Fruit fly (Drosophila melanogaster) whole organism, pupa: ENCODE results near the gene spn-E.

Source experiments
- CG10348 ChIP-seq: fragments of 200-800 bp; sonication (Bioruptor generic); IDR thresholded peaks from 2 replicates; pipeline ENCODE4 v1.3.6; 2022; ENCODE audit warnings: missing biosample characterization, missing genetic modification characterization
- CG12605 ChIP-seq: fragments of 200-800 bp; sonication (Bioruptor generic); IDR thresholded peaks from 2 replicates; pipeline ENCODE4 v1.3.6; 2022; ENCODE audit warnings: missing biosample characterization, missing genetic modification characterization
- CG13204 ChIP-seq: fragments of 200-800 bp; sonication (Bioruptor generic); optimal IDR thresholded peaks from 2 replicates; lab custom pipeline; 2018; ENCODE audit warnings: missing biosample characterization, mild to moderate bottlenecking, missing genetic modification characterization, moderate library complexity
- CG14655 ChIP-seq: fragments of 200-800 bp; sonication (Bioruptor generic); optimal IDR thresholded peaks from 3 replicates; lab custom pipeline; 2017; ENCODE audit warnings: mild to moderate bottlenecking, missing biosample characterization, missing genetic modification reagents, missing genetic modification characterization
- CG15710 ChIP-seq: fragments of 200-800 bp; sonication (Bioruptor generic); optimal IDR thresholded peaks from 2 replicates; lab custom pipeline; 2018; ENCODE audit warnings: missing biosample characterization, mild to moderate bottlenecking, missing genetic modification characterization, moderate library complexity
- CG17806 ChIP-seq: fragments of 200-800 bp; sonication (Bioruptor generic); optimal IDR thresholded peaks from 2 replicates; lab custom pipeline; 2018; ENCODE audit warnings: missing biosample characterization, mild to moderate bottlenecking, missing genetic modification characterization, moderate library complexity
- CG32121 ChIP-seq: fragments of 200-800 bp; sonication (Bioruptor generic); IDR thresholded peaks from 2 replicates; pipeline ENCODE4 v1.3.6; 2022; ENCODE audit warnings: missing biosample characterization, missing genetic modification characterization
- CG34367 ChIP-seq: fragments of 200-800 bp; sonication (Bioruptor generic); optimal IDR thresholded peaks from 2 replicates; lab custom pipeline; 2018; ENCODE audit warnings: missing biosample characterization, mild to moderate bottlenecking, missing genetic modification characterization
- CG4496 ChIP-seq: fragments of 200-800 bp; sonication (Bioruptor generic); IDR thresholded peaks from 3 replicates; pipeline ENCODE4 v1.3.6; 2022; ENCODE audit warnings: missing biosample characterization, missing genetic modification characterization
- CG8159 ChIP-seq: fragments of 200-800 bp; sonication (Bioruptor generic); optimal IDR thresholded peaks from 3 replicates; lab custom pipeline; 2018; ENCODE audit warnings: missing biosample characterization, mild to moderate bottlenecking, missing genetic modification characterization, moderate library complexity
- CG8301 ChIP-seq: fragments of 200-800 bp; sonication (Bioruptor generic); optimal IDR thresholded peaks from 2 replicates; lab custom pipeline; 2018; ENCODE audit warnings: missing biosample characterization, mild to moderate bottlenecking, missing genetic modification characterization
- CG9948 ChIP-seq: fragments of 200-800 bp; sonication (Bioruptor generic); optimal IDR thresholded peaks from 2 replicates; lab custom pipeline; 2018; ENCODE audit warnings: missing biosample characterization, mild to moderate bottlenecking, missing genetic modification characterization, moderate library complexity
- D1 ChIP-seq: fragments of 200-800 bp; sonication (Bioruptor generic); optimal IDR thresholded peaks from 2 replicates; lab custom pipeline; 2018; ENCODE audit warnings: missing biosample characterization, mild to moderate bottlenecking, missing genetic modification characterization, moderate library complexity
- EcR ChIP-seq: fragments of 200-800 bp; sonication (Bioruptor generic); optimal IDR thresholded peaks from 3 replicates; lab custom pipeline; 2019; ENCODE audit warnings: missing biosample characterization, missing genetic modification characterization, mild to moderate bottlenecking, moderate library complexity, missing genetic modification reagents
- Ets98B ChIP-seq: fragments of 200-800 bp; sonication (Bioruptor generic); IDR thresholded peaks from 2 replicates; pipeline ENCODE4 v1.3.6; 2022; ENCODE audit warnings: missing biosample characterization, missing genetic modification characterization
- Pif1A ChIP-seq: fragments of 200-800 bp; sonication (Bioruptor generic); optimal IDR thresholded peaks from 3 replicates; lab custom pipeline; 2016; ENCODE audit warnings: missing biosample characterization, missing genetic modification characterization
- Pif1B ChIP-seq: fragments of 200-800 bp; sonication (Bioruptor generic); optimal IDR thresholded peaks from 3 replicates; lab custom pipeline; 2016; ENCODE audit warnings: missing biosample characterization, missing genetic modification characterization
- Snoo ChIP-seq: fragments of 200-800 bp; sonication (Bioruptor generic); optimal IDR thresholded peaks from 3 replicates; lab custom pipeline; 2017; ENCODE audit warnings: missing biosample characterization, mild to moderate bottlenecking, missing genetic modification characterization, inconsistent platforms
- fd96Ca ChIP-seq: fragments of 200-800 bp; sonication (Bioruptor generic); IDR thresholded peaks from 3 replicates; pipeline ENCODE4 v1.3.6; 2022; ENCODE audit warnings: missing biosample characterization, missing genetic modification characterization
- gl ChIP-seq: fragments of 200-800 bp; sonication (Bioruptor generic); optimal IDR thresholded peaks from 2 replicates; lab custom pipeline; 2018; ENCODE audit warnings: missing biosample characterization, mild to moderate bottlenecking, missing genetic modification characterization
- rn ChIP-seq: fragments of 200-800 bp; sonication (Bioruptor generic); IDR thresholded peaks from 2 replicates; pipeline ENCODE4 v1.3.6; 2022; ENCODE audit warnings: missing biosample characterization, missing genetic modification characterization

spn-E gene

dm6 chr3R:15836864-15837824 lies at the start of gene spn-E, which contains the start of gene ND-23:
Gene spn-E (plus strand): TSS chr3R:15837419.
Gene ND-23 (minus strand): TSS chr3R:15837117.
- TF ChIP-seq CG17806: peak; percentile 14
- TF ChIP-seq Snoo (tag; lab: Kevin White, UChicago): no peak
- no peak for TF ChIP-seq EcR
- TF ChIP-seq CG9948 (tag; lab: Kevin White, UChicago): no peak
- 0 out of 3 replicates have a peak, but pooled peaks have one; percentile 7 for TF ChIP-seq CG4496 (GFP tag; lab: Robert Waterston, UW)
- TF ChIP-seq CG15710 (tag; lab: Kevin White, UChicago): peak; percentile 39
- no peak for TF ChIP-seq fd96Ca (GFP tag; lab: Robert Waterston, UW)
- TF ChIP-seq CG8159: no peak
- no peak for TF ChIP-seq gl (tag; lab: Kevin White, UChicago)
- no peak for TF ChIP-seq CG34367 (tag; lab: Kevin White, UChicago)
- no peak for TF ChIP-seq CG14655 (GFP tag; lab: Kevin White, UChicago)
- TF ChIP-seq CG12605 (GFP tag; lab: Robert Waterston, UW): no peak
- TF ChIP-seq CG10348 (GFP tag; lab: Robert Waterston, UW): no peak
- TF ChIP-seq D1 (tag; lab: Kevin White, UChicago): no peak
- TF ChIP-seq, all 21 proteins: peak for 3

- no peak for TF ChIP-seq CG32121 (GFP tag; lab: Robert Waterston, UW)
- TF ChIP-seq CG34367 (tag; lab: Kevin White, UChicago): no peak
- TF ChIP-seq CG14655 (GFP tag; lab: Kevin White, UChicago): no peak
- no peak for TF ChIP-seq CG15710 (tag; lab: Kevin White, UChicago)
- TF ChIP-seq CG10348 (GFP tag; lab: Robert Waterston, UW): no peak
- no peak for TF ChIP-seq D1 (tag; lab: Kevin White, UChicago)
- no peak for TF ChIP-seq Pif1A (GFP tag; lab: Kevin White, UChicago)
- no peak for TF ChIP-seq CG4496 (GFP tag; lab: Robert Waterston, UW)
- no peak for TF ChIP-seq Snoo (tag; lab: Kevin White, UChicago)
- TF ChIP-seq EcR: no peak
- TF ChIP-seq fd96Ca (GFP tag; lab: Robert Waterston, UW): no peak
- TF ChIP-seq CG12605 (GFP tag; lab: Robert Waterston, UW): no peak
- no peak for TF ChIP-seq gl (tag; lab: Kevin White, UChicago)
- no peak for TF ChIP-seq Ets98B
- no peak for TF ChIP-seq CG8159
- TF ChIP-seq CG13204: no peak
- TF ChIP-seq Pif1B: no peak
- no peak for TF ChIP-seq rn
- TF ChIP-seq CG9948 (tag; lab: Kevin White, UChicago): no peak
Measured at dm6 chr3R:15788221-15788620, 49.0 kb upstream of the spn-E start, which contains the start of gene Uros2. Gene Uros2 (plus strand): TSS chr3R:15788521.

- TF ChIP-seq gl (tag; lab: Kevin White, UChicago) (no peak), CG15710 (tag; lab: Kevin White, UChicago) (no peak), Ets98B (no peak)
Measured at dm6 chr3R:15792427-15792826, 44.8 kb upstream of the spn-E start, which contains the start of gene Acyp2. Gene Acyp2 (plus strand): TSS chr3R:15792688.

- TF ChIP-seq Pif1B (peak; percentile 63), CG8301 (tag; lab: Kevin White, UChicago) (no peak), D1 (tag; lab: Kevin White, UChicago) (no peak), gl (tag; lab: Kevin White, UChicago) (peak; percentile 56), CG17806 (no peak), Ets98B (peak; percentile 51), CG8159 (peak; percentile 34), Pif1A (GFP tag; lab: Kevin White, UChicago) (no peak), CG14655 (GFP tag; lab: Kevin White, UChicago) (no peak), fd96Ca (GFP tag; lab: Robert Waterston, UW) (peak; percentile 39; the same call in 1 of the 3 replicates), Snoo (tag; lab: Kevin White, UChicago) (peak; percentile 58), CG10348 (GFP tag; lab: Robert Waterston, UW) (no peak), CG34367 (tag; lab: Kevin White, UChicago) (peak; percentile 4), CG12605 (GFP tag; lab: Robert Waterston, UW) (0 out of 2 replicates have a peak, but pooled peaks have one; percentile 22), EcR (no peak), CG32121 (GFP tag; lab: Robert Waterston, UW) (no peak), CG13204 (no peak), CG15710 (tag; lab: Kevin White, UChicago) (peak; percentile 31), rn (0 out of 2 replicates have a peak, but pooled peaks have one; percentile 18), CG9948 (tag; lab: Kevin White, UChicago) (no peak), CG4496 (GFP tag; lab: Robert Waterston, UW) (peak; percentile 72; the same call in 2 of the 3 replicates)
Measured at dm6 chr3R:15793372-15793802, 43.8 kb upstream of the spn-E start, which contains the start of gene nsl1. Gene nsl1 (plus strand): TSS chr3R:15793782.

- TF ChIP-seq rn (no peak), CG13204 (peak; percentile 17), Pif1A (GFP tag; lab: Kevin White, UChicago) (no peak), Ets98B (peak; percentile 28; the same call in 1 of the 2 replicates), Snoo (tag; lab: Kevin White, UChicago) (no peak), CG9948 (tag; lab: Kevin White, UChicago) (no peak), CG12605 (GFP tag; lab: Robert Waterston, UW) (no peak), CG34367 (tag; lab: Kevin White, UChicago) (peak; percentile 32), EcR (no peak), CG14655 (GFP tag; lab: Kevin White, UChicago) (no peak), CG32121 (GFP tag; lab: Robert Waterston, UW) (no peak; the same call in none of the 2 replicates), CG4496 (GFP tag; lab: Robert Waterston, UW) (peak; percentile 70; the same call in 2 of the 3 replicates), CG8301 (tag; lab: Kevin White, UChicago) (peak; percentile 32), gl (tag; lab: Kevin White, UChicago) (peak; percentile 23), CG15710 (tag; lab: Kevin White, UChicago) (peak; percentile 21), D1 (tag; lab: Kevin White, UChicago) (no peak), CG8159 (no peak), CG17806 (no peak), CG10348 (GFP tag; lab: Robert Waterston, UW) (no peak), fd96Ca (GFP tag; lab: Robert Waterston, UW) (peak; percentile 45; the same call in 1 of the 3 replicates), Pif1B (peak; percentile 42)
Measured at dm6 chr3R:15794258-15794727, 42.9 kb upstream of the spn-E start.
